Worm (Caenorhabditis elegans) whole organism, L4 larva: ENCODE data around the gene C46C2.3.

ENCODE experiments used
- Y75B8A.6 ChIP-seq: fragments of 200-800 bp; sonication (Bioruptor generic); IDR thresholded peaks from 2 replicates; pipeline ENCODE4 v1.3.6; 2022; ENCODE audit warnings: missing genetic modification reagents, missing genetic modification characterization, missing compliant biosample characterization
- ZK337.2 ChIP-seq: fragments of 200-800 bp; sonication (Bioruptor generic); IDR thresholded peaks from 2 replicates; pipeline ENCODE4 v1.3.6; 2022; ENCODE audit warnings: missing genetic modification reagents, missing genetic modification characterization, missing compliant biosample characterization
- ZK546.5 ChIP-seq, 2 experiments: sonication (generic microtip); optimal IDR thresholded peaks; 2 replicates each; lab custom pipeline; 2017; ENCODE audit warnings: missing biosample characterization in 2 of 2, missing genetic modification characterization in 2 of 2
- ceh-20 ChIP-seq: fragments of 200-800 bp; sonication (Bioruptor generic); IDR thresholded peaks from 2 replicates; pipeline ENCODE4 v1.3.6; 2022; ENCODE audit warnings: missing genetic modification reagents, missing genetic modification characterization, missing compliant biosample characterization
- dve-1 ChIP-seq: sonication (generic microtip); optimal IDR thresholded peaks from 2 replicates; lab custom pipeline; 2017; ENCODE audit warnings: antibody characterized with exemption, mild to moderate bottlenecking, missing genetic modification characterization, missing compliant biosample characterization; ENCODE audit not compliant: insufficient read depth
- jun-1 ChIP-seq: fragments of 150-350 bp; optimal IDR thresholded peaks from 2 replicates; lab custom pipeline; 2014; ENCODE audit warnings: missing biosample characterization, missing genetic modification reagents, missing genetic modification characterization
- lin-39 ChIP-seq: fragments of 150-350 bp; optimal IDR thresholded peaks from 2 replicates; lab custom pipeline; 2014; ENCODE audit warnings: missing biosample characterization, missing genetic modification reagents, missing genetic modification characterization
- lsy-2 ChIP-seq, 2 experiments: fragments of 150-350 bp in 1 of 2; sonication (generic microtip) in 1 of 2; optimal IDR thresholded peaks; 2 replicates each; lab custom pipeline; 2014 to 2017; ENCODE audit warnings: missing biosample characterization in 2 of 2, missing genetic modification characterization in 2 of 2
- mep-1 ChIP-seq: fragments of 150-350 bp; sonication (generic microtip); optimal IDR thresholded peaks from 3 replicates; lab custom pipeline; 2014; ENCODE audit warnings: missing biosample characterization, missing genetic modification characterization
- nhr-11 ChIP-seq: fragments of 150-350 bp; optimal IDR thresholded peaks from 2 replicates; lab custom pipeline; 2014; ENCODE audit warnings: missing biosample characterization, missing genetic modification characterization
- nhr-6 ChIP-seq: fragments of 150-350 bp; optimal IDR thresholded peaks from 2 replicates; lab custom pipeline; 2014; ENCODE audit warnings: missing biosample characterization, missing genetic modification characterization
- zag-1 ChIP-seq: fragments of 150-350 bp; optimal IDR thresholded peaks from 2 replicates; lab custom pipeline; 2014; ENCODE audit warnings: missing biosample characterization, missing genetic modification characterization

DNA sequence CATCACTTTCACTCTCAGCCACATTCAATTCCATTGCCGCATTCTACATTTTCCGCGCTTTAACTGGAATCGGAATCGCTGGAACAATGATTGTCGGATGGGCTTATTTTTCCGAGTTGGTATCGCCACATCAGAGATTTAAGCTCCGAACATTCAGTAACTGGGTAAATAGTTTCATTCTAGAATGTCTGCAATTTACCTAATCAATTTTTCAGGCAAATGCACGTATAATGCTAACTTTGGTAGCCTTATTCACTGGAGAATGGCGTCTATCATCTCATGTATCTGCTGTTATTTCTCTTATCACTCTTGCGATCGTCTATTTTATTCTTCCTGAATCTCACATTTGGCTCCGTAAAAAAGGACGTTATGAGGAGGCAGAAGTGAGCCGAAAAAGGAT lies 6.5 kb upstream of the C46C2.3 start:
- no peak for TF ChIP-seq nhr-6 (tag; lab: Kevin White, UChicago)
- no peak for TF ChIP-seq dve-1 (tag; lab: Kevin White, UChicago)
- TF ChIP-seq zag-1 (tag; lab: Kevin White, UChicago): no peak
- TF ChIP-seq ZK546.5 (tag; optimal IDR thresholded peaks at IDR 0.05; lab: Kevin White, UChicago): no peak
- no peak for TF ChIP-seq ceh-20
- no peak for TF ChIP-seq lin-39 (tag; lab: Kevin White, UChicago)
- TF ChIP-seq mep-1 (tag; lab: Kevin White, UChicago): no peak
- TF ChIP-seq jun-1 (tag; lab: Kevin White, UChicago): no peak
- no peak for TF ChIP-seq lsy-2 (tag; optimal IDR thresholded peaks at IDR 0.05; lab: Kevin White, UChicago)
- no peak for TF ChIP-seq Y75B8A.6 (GFP tag; lab: Robert Waterston, UW)
- no peak for TF ChIP-seq ZK337.2 (GFP tag; lab: Robert Waterston, UW)
- TF ChIP-seq nhr-11 (tag; lab: Kevin White, UChicago): no peak
